Fruit fly (Drosophila melanogaster) whole organism, embryonic: ENCODE data around the gene CG1738.

Experiments used
- Aef1 ChIP-seq: fragments of 200-800 bp; sonication (Bioruptor generic); IDR thresholded peaks from 3 replicates; pipeline ENCODE4 v1.3.6; 2022; ENCODE audit warnings: missing biosample characterization, missing genetic modification characterization
- Bteb2 ChIP-seq: fragments of 200-800 bp; sonication (Bioruptor generic); optimal IDR thresholded peaks from 2 replicates; lab custom pipeline; 2016; ENCODE audit warnings: missing biosample characterization, missing genetic modification characterization
- CG1024 ChIP-seq: fragments of 200-800 bp; sonication (Bioruptor generic); IDR thresholded peaks from 2 replicates; pipeline ENCODE4 v1.3.6; 2022; ENCODE audit warnings: missing biosample characterization, missing genetic modification characterization
- CG10431 ChIP-seq: fragments of 200-800 bp; sonication (Bioruptor generic); optimal IDR thresholded peaks from 3 replicates; lab custom pipeline; 2018; ENCODE audit warnings: missing biosample characterization, mild to moderate bottlenecking, missing genetic modification characterization
- CG10979 ChIP-seq: fragments of 200-800 bp; sonication (Bioruptor generic); optimal IDR thresholded peaks from 2 replicates; lab custom pipeline; 2018; ENCODE audit warnings: missing biosample characterization, mild to moderate bottlenecking, missing genetic modification characterization, moderate library complexity
- CG11456 ChIP-seq: fragments of 200-800 bp; sonication (Bioruptor generic); IDR thresholded peaks from 3 replicates; pipeline ENCODE4 v1.3.6; 2022; ENCODE audit warnings: missing biosample characterization, missing genetic modification characterization
- CG12942 ChIP-seq: fragments of 200-800 bp; sonication (Bioruptor generic); optimal IDR thresholded peaks from 3 replicates; lab custom pipeline; 2016; ENCODE audit warnings: missing biosample characterization, missing genetic modification characterization
- CG13775 ChIP-seq: fragments of 200-800 bp; sonication (Bioruptor generic); optimal IDR thresholded peaks from 3 replicates; lab custom pipeline; 2017; ENCODE audit warnings: missing biosample characterization, mild to moderate bottlenecking, missing genetic modification characterization
- CG14050 ChIP-seq: fragments of 200-800 bp; sonication (Bioruptor generic); IDR thresholded peaks from 3 replicates; pipeline ENCODE4 v1.3.6; 2022; ENCODE audit warnings: missing biosample characterization, missing genetic modification characterization
- CG14710 ChIP-seq: fragments of 200-800 bp; sonication (Bioruptor generic); optimal IDR thresholded peaks from 3 replicates; lab custom pipeline; 2019; ENCODE audit warnings: missing biosample characterization, mild to moderate bottlenecking, missing genetic modification characterization, moderate library complexity
- CG15011 ChIP-seq: fragments of 200-800 bp; sonication (Bioruptor generic); optimal IDR thresholded peaks from 3 replicates; lab custom pipeline; 2018; ENCODE audit warnings: missing biosample characterization, mild to moderate bottlenecking, missing genetic modification characterization
- CG17385 ChIP-seq: fragments of 200-800 bp; sonication (Bioruptor generic); optimal IDR thresholded peaks from 3 replicates; lab custom pipeline; 2018; ENCODE audit warnings: missing biosample characterization, mild to moderate bottlenecking, missing genetic modification characterization
- CG17829 ChIP-seq: fragments of 200-800 bp; optimal IDR thresholded peaks from 2 replicates; lab custom pipeline; 2019; ENCODE audit warnings: missing biosample characterization, mild to moderate bottlenecking, missing genetic modification characterization, moderate library complexity
- CG18764 ChIP-seq: fragments of 200-800 bp; sonication (Bioruptor generic); optimal IDR thresholded peaks from 3 replicates; lab custom pipeline; 2016; ENCODE audit warnings: missing biosample characterization, missing genetic modification characterization
- CG2875 ChIP-seq: fragments of 200-800 bp; sonication (Bioruptor generic); optimal IDR thresholded peaks from 2 replicates; lab custom pipeline; 2017; ENCODE audit warnings: missing biosample characterization, mild to moderate bottlenecking, missing genetic modification characterization, missing genetic modification reagents
- CG31224 ChIP-seq: fragments of 200-800 bp; sonication (Bioruptor generic); IDR thresholded peaks from 2 replicates; pipeline ENCODE4 v1.3.6; 2022; ENCODE audit warnings: missing biosample characterization, missing genetic modification characterization
- CG3838 ChIP-seq: fragments of 200-800 bp; sonication (Bioruptor generic); optimal IDR thresholded peaks from 3 replicates; lab custom pipeline; 2016; ENCODE audit warnings: missing biosample characterization, missing genetic modification characterization
- CG4404 ChIP-seq: fragments of 200-800 bp; sonication (Bioruptor generic); IDR thresholded peaks from 2 replicates; pipeline ENCODE4 v1.3.6; 2022; ENCODE audit warnings: missing biosample characterization, missing genetic modification characterization
- CG4424 ChIP-seq: fragments of 200-800 bp; sonication (Bioruptor generic); optimal IDR thresholded peaks from 3 replicates; lab custom pipeline; 2016; ENCODE audit warnings: missing biosample characterization, missing genetic modification characterization
- CG4617 ChIP-seq: fragments of 200-800 bp; sonication (Bioruptor generic); optimal IDR thresholded peaks from 3 replicates; lab custom pipeline; 2016; ENCODE audit warnings: missing biosample characterization, missing genetic modification characterization, borderline replicate concordance
- CG6175 ChIP-seq: fragments of 200-800 bp; sonication (Bioruptor generic); IDR thresholded peaks from 3 replicates; pipeline ENCODE4 v1.3.6; 2022; ENCODE audit warnings: missing biosample characterization, missing genetic modification characterization
- CG7928 ChIP-seq: fragments of 200-800 bp; sonication (Bioruptor generic); optimal IDR thresholded peaks from 2 replicates; lab custom pipeline; 2017; ENCODE audit warnings: missing biosample characterization, mild to moderate bottlenecking, missing genetic modification characterization
- CG8089 ChIP-seq: fragments of 200-800 bp; sonication (Bioruptor generic); optimal IDR thresholded peaks from 3 replicates; lab custom pipeline; 2016; ENCODE audit warnings: missing biosample characterization, missing genetic modification characterization
- CG8281 ChIP-seq: fragments of 200-800 bp; sonication (Bioruptor generic); optimal IDR thresholded peaks from 2 replicates; lab custom pipeline; 2018; ENCODE audit warnings: missing biosample characterization, mild to moderate bottlenecking, missing genetic modification characterization, moderate library complexity
- D19A ChIP-seq: fragments of 200-800 bp; optimal IDR thresholded peaks from 3 replicates; lab custom pipeline; 2019; ENCODE audit warnings: missing biosample characterization, mild to moderate bottlenecking, missing genetic modification characterization, moderate library complexity
- Doc2 ChIP-seq: fragments of 200-800 bp; sonication (Bioruptor generic); IDR thresholded peaks from 2 replicates; pipeline ENCODE4 v1.3.6; 2022; ENCODE audit warnings: missing biosample characterization, missing genetic modification characterization
- Ets65A ChIP-seq: fragments of 200-800 bp; sonication (Bioruptor generic); peaks from one replicate; lab custom pipeline; 2016; ENCODE audit warnings: missing biosample characterization, missing genetic modification characterization
- H2.0 ChIP-seq: fragments of 200-800 bp; sonication (Bioruptor generic); IDR thresholded peaks from 2 replicates; pipeline ENCODE4 v1.3.6; 2022; ENCODE audit warnings: missing biosample characterization, missing genetic modification characterization
- HHEX ChIP-seq: fragments of 200-800 bp; sonication (Bioruptor generic); optimal IDR thresholded peaks from 3 replicates; lab custom pipeline; 2017; ENCODE audit warnings: missing biosample characterization, mild to moderate bottlenecking, missing genetic modification characterization, missing genetic modification reagents
- MTF-1 ChIP-seq: fragments of 200-800 bp; sonication (Bioruptor generic); optimal IDR thresholded peaks from 2 replicates; lab custom pipeline; 2018; ENCODE audit warnings: missing biosample characterization, mild to moderate bottlenecking, missing genetic modification characterization, borderline replicate concordance
- Mad ChIP-seq: fragments of 200-800 bp; sonication (Bioruptor generic); optimal IDR thresholded peaks from 2 replicates; lab custom pipeline; 2016; ENCODE audit warnings: missing biosample characterization, missing genetic modification characterization
- Mes4 ChIP-seq: fragments of 200-800 bp; sonication (Bioruptor generic); optimal IDR thresholded peaks from 2 replicates; lab custom pipeline; 2016; ENCODE audit warnings: missing biosample characterization, missing genetic modification characterization
- NFAT ChIP-seq: fragments of 200-800 bp; sonication (Bioruptor generic); IDR thresholded peaks from 2 replicates; pipeline ENCODE4 v1.3.6; 2022; ENCODE audit warnings: missing biosample characterization, missing genetic modification characterization
- Nf-YB ChIP-seq: fragments of 200-800 bp; sonication (Bioruptor generic); optimal IDR thresholded peaks from 3 replicates; lab custom pipeline; 2019; ENCODE audit warnings: missing biosample characterization, mild to moderate bottlenecking, missing genetic modification characterization, moderate library complexity
- Ssrp ChIP-seq: fragments of 200-800 bp; sonication (Bioruptor generic); optimal IDR thresholded peaks from 2 replicates; lab custom pipeline; 2018; ENCODE audit warnings: missing biosample characterization, mild to moderate bottlenecking, missing genetic modification characterization, moderate library complexity
- ab ChIP-seq: fragments of 200-800 bp; sonication (Bioruptor generic); optimal IDR thresholded peaks from 2 replicates; lab custom pipeline; 2016; ENCODE audit warnings: missing biosample characterization, missing genetic modification characterization
- bigmax ChIP-seq: fragments of 200-800 bp; sonication (Bioruptor generic); optimal IDR thresholded peaks from 2 replicates; lab custom pipeline; 2018; ENCODE audit warnings: missing biosample characterization, mild to moderate bottlenecking, missing genetic modification characterization
- croc ChIP-seq: fragments of 200-800 bp; sonication (Bioruptor generic); conservative IDR thresholded peaks from 3 replicates; pipeline ENCODE4 v1.3.6; 2022; ENCODE audit warnings: missing biosample characterization, missing genetic modification characterization
- dmrt11E ChIP-seq: fragments of 200-800 bp; sonication (Bioruptor generic); optimal IDR thresholded peaks from 3 replicates; lab custom pipeline; 2018; ENCODE audit warnings: missing biosample characterization, mild to moderate bottlenecking, missing genetic modification characterization, moderate library complexity
- dysf ChIP-seq: fragments of 200-800 bp; sonication (Bioruptor generic); IDR thresholded peaks from 3 replicates; pipeline ENCODE4 v1.3.6; 2022; ENCODE audit warnings: missing biosample characterization, missing genetic modification characterization
- gro ChIP-seq: fragments of 200-800 bp; sonication (Bioruptor generic); optimal IDR thresholded peaks from 2 replicates; lab custom pipeline; 2016; ENCODE audit warnings: missing biosample characterization, missing genetic modification characterization
- gsb-n ChIP-seq: fragments of 200-800 bp; sonication (Bioruptor generic); optimal IDR thresholded peaks from 3 replicates; lab custom pipeline; 2018; ENCODE audit warnings: missing biosample characterization, mild to moderate bottlenecking, missing genetic modification characterization
- her ChIP-seq: fragments of 200-800 bp; sonication (Bioruptor generic); optimal IDR thresholded peaks from 2 replicates; lab custom pipeline; 2016; ENCODE audit warnings: missing biosample characterization, missing genetic modification characterization
- insv ChIP-seq, 2 experiments: fragments of 200-800 bp; sonication (Bioruptor generic); optimal IDR thresholded peaks; 3 replicates each; lab custom pipeline; 2016 to 2018; ENCODE audit warnings: missing biosample characterization in 2 of 2, missing genetic modification characterization in 2 of 2
- lov ChIP-seq, 2 experiments: fragments of 200-800 bp in 1 of 2; fragments of >200 bp in 1 of 2; sonication (Bioruptor generic) in 1 of 2; IDR thresholded peaks in 1 of 2; optimal IDR thresholded peaks in 1 of 2; 2 replicates in 1 of 2; 3 replicates in 1 of 2; pipeline versions ENCODE4 v1.3.6 to Lab custom; 2017 to 2022; ENCODE audit warnings: missing biosample characterization in 1 of 2, missing genetic modification characterization in 1 of 2
- peb ChIP-seq: fragments of 200-800 bp; sonication (Bioruptor generic); IDR thresholded peaks from 2 replicates; pipeline ENCODE4 v1.3.6; 2022; ENCODE audit warnings: missing biosample characterization, missing genetic modification characterization
- pita ChIP-seq: fragments of 200-800 bp; sonication (Bioruptor generic); optimal IDR thresholded peaks from 2 replicates; lab custom pipeline; 2017; ENCODE audit warnings: missing biosample characterization, mild to moderate bottlenecking, missing genetic modification characterization
- so ChIP-seq: fragments of 200-800 bp; sonication (Bioruptor generic); IDR thresholded peaks from 3 replicates; pipeline ENCODE4 v1.3.6; 2022; ENCODE audit warnings: missing biosample characterization, missing genetic modification characterization
- tap ChIP-seq: fragments of 200-800 bp; optimal IDR thresholded peaks from 3 replicates; lab custom pipeline; 2019; ENCODE audit warnings: missing biosample characterization, mild to moderate bottlenecking, missing genetic modification characterization, moderate library complexity
- tin ChIP-seq: fragments of 200-800 bp; sonication (Bioruptor generic); optimal IDR thresholded peaks from 3 replicates; lab custom pipeline; 2016; ENCODE audit warnings: missing biosample characterization, missing genetic modification characterization
- wek ChIP-seq: fragments of 200-800 bp; sonication (Bioruptor generic); optimal IDR thresholded peaks from 3 replicates; lab custom pipeline; 2018; ENCODE audit warnings: missing biosample characterization, mild to moderate bottlenecking, missing genetic modification characterization, moderate library complexity

CG1738 gene

dm6 chrX:11379139-11379538, 30.3 kb downstream of the CG1738 start (continued):
- TF ChIP-seq CG12942 (no peak), CG2875 (GFP tag; lab: Kevin White, UChicago) (peak; percentile 3), Bteb2 (GFP tag; lab: Kevin White, UChicago) (peak; percentile 6), croc (GFP tag; lab: Robert Waterston, UW) (no peak; the same call in 2 of the 3 replicates), Mad (GFP tag; lab: Kevin White, UChicago) (no peak), CG1024 (GFP tag; lab: Robert Waterston, UW) (no peak), CG13775 (GFP tag; lab: Kevin White, UChicago) (no peak), CG3838 (GFP tag; lab: Kevin White, UChicago) (no peak), CG17385 (peak; percentile 48), Ets65A (GFP tag; lab: Kevin White, UChicago) (peak; percentile 47), CG11456 (0 out of 3 replicates have a peak, but pooled peaks have one; percentile 50), tap (tag; lab: Kevin White, UChicago) (peak; percentile 57), pita (no peak), CG10431 (GFP tag; lab: Kevin White, UChicago) (no peak), so (GFP tag; lab: Robert Waterston, UW) (peak; percentile 23; the same call in 1 of the 3 replicates), dysf (peak; percentile 70), bigmax (GFP tag; lab: Kevin White, UChicago) (no peak), ab (GFP tag; lab: Kevin White, UChicago) (no peak), CG4617 (GFP tag; lab: Kevin White, UChicago) (no peak), wek (GFP tag; lab: Kevin White, UChicago) (no peak), Doc2 (no peak), H2.0 (peak; percentile 54), CG7928 (GFP tag; lab: Kevin White, UChicago) (no peak), CG10979 (tag; lab: Kevin White, UChicago) (peak; percentile 23), CG14050 (GFP tag; lab: Robert Waterston, UW) (0 out of 3 replicates have a peak, but pooled peaks have one; percentile 19), Nf-YB (GFP tag; lab: Kevin White, UChicago) (no peak), D19A (tag; lab: Kevin White, UChicago) (peak; percentile 4), tin (no peak), CG4404 (GFP tag; lab: Robert Waterston, UW) (no peak), MTF-1 (GFP tag; lab: Kevin White, UChicago) (no peak), dmrt11E (tag; lab: Kevin White, UChicago) (no peak), CG17829 (tag; lab: Kevin White, UChicago) (peak; percentile 25), CG15011 (no peak), CG6175 (GFP tag; lab: Robert Waterston, UW) (no peak), CG31224 (GFP tag; lab: Robert Waterston, UW) (peak; percentile 45; the same call in 1 of the 2 replicates), CG18764 (GFP tag; lab: Kevin White, UChicago) (no peak), CG14710 (tag; lab: Kevin White, UChicago) (no peak), lov (optimal IDR thresholded peaks at IDR 0.05; lab: Kevin White, UChicago) (no peak), lov (GFP tag; IDR thresholded peaks at IDR 0.05; lab: Robert Waterston, UW) (no peak), CG4424 (no peak), Ssrp (no peak), insv (GFP tag; optimal IDR thresholded peaks at IDR 0.05; lab: Kevin White, UChicago) (no peak), gsb-n (tag; lab: Kevin White, UChicago) (no peak), Aef1 (GFP tag; lab: Robert Waterston, UW) (peak; percentile 40; the same call in 1 of the 3 replicates), her (GFP tag; lab: Kevin White, UChicago) (no peak), Mes4 (no peak), peb (GFP tag; lab: Robert Waterston, UW) (peak; percentile 19; the same call in 1 of the 2 replicates), CG8089 (GFP tag; lab: Kevin White, UChicago) (no peak), NFAT (GFP tag; lab: Robert Waterston, UW) (peak; percentile 42; the same call in 1 of the 2 replicates), HHEX (GFP tag; lab: Kevin White, UChicago) (peak; percentile 29), gro (peak; percentile 2), CG8281 (tag; lab: Kevin White, UChicago) (no peak)
